Worm (Caenorhabditis elegans) whole organism, mixed stage, embryonic: ENCODE measurements around the gene ZK512.2.

Experiments
- ces-1 ChIP-seq: fragments of 150-350 bp; optimal IDR thresholded peaks from 2 replicates; lab custom pipeline; 2014; ENCODE audit warnings: missing biosample characterization, missing genetic modification reagents, missing genetic modification characterization
- drap-1 ChIP-seq: fragments of 200-800 bp; sonication (Bioruptor generic); optimal IDR thresholded peaks from 3 replicates; lab custom pipeline; 2018; ENCODE audit warnings: mild to moderate bottlenecking, missing genetic modification characterization, missing compliant biosample characterization
- elt-3 ChIP-seq: fragments of 150-350 bp; optimal IDR thresholded peaks from 2 replicates; lab custom pipeline; 2014; ENCODE audit warnings: missing biosample characterization, missing genetic modification characterization
- flh-1 ChIP-seq: fragments of 200-800 bp; sonication (Bioruptor generic); optimal IDR thresholded peaks from 2 replicates; lab custom pipeline; 2018; ENCODE audit warnings: mild to moderate bottlenecking, missing genetic modification characterization, moderate library complexity, missing compliant biosample characterization
- lin-32 ChIP-seq: fragments of 200-800 bp; sonication (Bioruptor generic); optimal IDR thresholded peaks from 2 replicates; lab custom pipeline; 2018; ENCODE audit warnings: mild to moderate bottlenecking, missing genetic modification characterization, missing compliant biosample characterization
- lsy-2 ChIP-seq: fragments of 150-350 bp; optimal IDR thresholded peaks from 2 replicates; lab custom pipeline; 2014; ENCODE audit warnings: missing biosample characterization, missing genetic modification characterization
- mep-1 ChIP-seq: fragments of 150-350 bp; optimal IDR thresholded peaks from 2 replicates; lab custom pipeline; 2017; ENCODE audit warnings: missing biosample characterization, missing genetic modification reagents, missing genetic modification characterization, inconsistent platforms
- nhr-12 ChIP-seq: fragments of 150-350 bp; optimal IDR thresholded peaks from 2 replicates; lab custom pipeline; 2014; ENCODE audit warnings: missing biosample characterization, missing genetic modification characterization
- pha-4 ChIP-seq: fragments of 150-350 bp; optimal IDR thresholded peaks from 2 replicates; lab custom pipeline; 2018; ENCODE audit warnings: missing biosample characterization, missing genetic modification reagents, missing genetic modification characterization
- sptf-1 ChIP-seq: sonication (generic microtip); optimal IDR thresholded peaks from 2 replicates; lab custom pipeline; 2017; ENCODE audit warnings: mild to moderate bottlenecking, missing genetic modification characterization, moderate library complexity, missing compliant biosample characterization
- unc-39 ChIP-seq: fragments of 150-350 bp; optimal IDR thresholded peaks from 2 replicates; lab custom pipeline; 2014; ENCODE audit warnings: missing biosample characterization, missing genetic modification characterization
- unc-62 ChIP-seq: fragments of 150-350 bp; optimal IDR thresholded peaks from 2 replicates; lab custom pipeline; 2014; ENCODE audit warnings: missing biosample characterization, missing genetic modification reagents, missing genetic modification characterization

DNA sequence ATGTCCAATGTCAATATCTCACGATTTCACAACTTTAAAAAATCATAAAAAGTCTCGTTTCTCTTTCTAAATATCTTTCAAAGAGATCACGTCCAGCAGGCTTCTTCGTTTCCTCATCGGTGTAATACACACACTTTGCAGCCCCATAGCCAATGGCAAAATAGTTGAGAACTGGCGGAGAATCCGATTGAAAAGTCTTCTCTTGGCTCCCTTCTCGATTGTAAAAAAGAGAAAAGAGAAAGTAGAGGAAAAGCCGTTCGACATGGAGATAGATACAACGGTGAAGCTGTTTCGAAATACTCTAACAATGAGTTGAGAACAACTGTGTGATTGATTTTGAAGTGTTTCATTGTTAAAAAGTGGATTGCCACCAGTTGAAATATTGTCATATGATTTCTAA, 7.2 kb upstream of the ZK512.2 start:
- TF ChIP-seq lin-32 (GFP tag; lab: Kevin White, UChicago) (no peak), unc-39 (tag; lab: Kevin White, UChicago) (no peak), nhr-12 (tag; lab: Kevin White, UChicago) (no peak), flh-1 (GFP tag; lab: Kevin White, UChicago) (no peak), mep-1 (tag; lab: Kevin White, UChicago) (no peak), lsy-2 (tag; lab: Kevin White, UChicago) (no peak), ces-1 (GFP tag; lab: Kevin White, UChicago) (no peak), unc-62 (GFP tag; lab: Kevin White, UChicago) (peak; percentile 5), drap-1 (GFP tag; lab: Kevin White, UChicago) (no peak), elt-3 (tag; lab: Kevin White, UChicago) (no peak), pha-4 (tag; lab: Kevin White, UChicago) (no peak), sptf-1 (tag; lab: Kevin White, UChicago) (no peak)
